Worm (Caenorhabditis elegans): ENCODE data around the gene dhs-17.

DNA sequence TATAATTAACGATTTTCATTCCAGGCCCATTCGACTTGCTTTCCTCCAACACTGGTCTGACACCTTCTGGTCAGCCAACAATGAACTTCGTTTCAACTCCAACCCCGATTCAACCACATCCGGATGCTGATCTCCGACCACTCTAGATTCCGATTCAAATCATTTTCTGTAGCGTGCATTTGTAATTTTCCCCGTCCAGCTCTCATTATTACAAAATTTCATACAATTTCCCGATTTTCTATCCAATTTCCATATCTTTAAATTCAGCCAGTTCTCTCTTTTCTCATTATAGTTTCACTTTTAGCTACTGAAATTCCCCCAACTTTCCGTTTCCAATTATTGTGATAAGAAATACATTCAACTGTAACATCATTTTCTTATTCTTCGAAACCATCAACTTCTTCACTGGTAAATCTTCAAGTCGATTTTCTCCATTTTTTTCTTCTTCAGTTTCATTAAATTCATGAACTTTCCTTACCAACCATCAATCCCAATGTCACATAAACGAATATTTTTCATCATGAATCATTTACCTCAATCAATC is 19.0 kb downstream of the dhs-17 start:
- TF ChIP-seq elt-3 (tag; optimal IDR thresholded peaks at IDR 0.05), result no peak
- no peak for TF ChIP-seq mbf-1 (tag; optimal IDR thresholded peaks at IDR 0.05)
- no peak for TF ChIP-seq nhr-11 (tag; optimal IDR thresholded peaks at IDR 0.05)
- TF ChIP-seq aly-2 (tag; optimal IDR thresholded peaks at IDR 0.05), result no peak
- TF ChIP-seq ztf-11 (tag; optimal IDR thresholded peaks at IDR 0.05), result no peak
- no peak for TF ChIP-seq nhr-237 (tag; optimal IDR thresholded peaks at IDR 0.05)
- no peak for TF ChIP-seq ama-1 (optimal IDR thresholded peaks at IDR 0.05)
- TF ChIP-seq unc-39 (tag; optimal IDR thresholded peaks at IDR 0.05), result no peak
- no peak for TF ChIP-seq lin-39 (tag; optimal IDR thresholded peaks at IDR 0.05)
- no peak for TF ChIP-seq lsy-2 (tag; optimal IDR thresholded peaks at IDR 0.05)
- no peak for TF ChIP-seq unc-62 (GFP tag; optimal IDR thresholded peaks at IDR 0.05)
- no peak for TF ChIP-seq ceh-16 (tag; optimal IDR thresholded peaks at IDR 0.05)
